Worm (Caenorhabditis elegans): ENCODE data around the gene gar-2.

Gene gar-2

ce11 chrIII:6362323-6362922 lies 53.3 kb downstream of the gar-2 start:
- peak in 3 of 6 experiments; percentile 7 to 59 (median 14) for TF ChIP-seq elt-3 (tag; optimal IDR thresholded peaks at IDR 0.05)
- peak; percentile 41 for TF ChIP-seq nhr-11 (tag; optimal IDR thresholded peaks at IDR 0.05)
- TF ChIP-seq snpc-4 (tag; optimal IDR thresholded peaks at IDR 0.05) = peak; percentile 14
- TF ChIP-seq nhr-47 (tag; optimal IDR thresholded peaks at IDR 0.05) = peak; percentile 59
- peak in 1 of 2 experiments; percentile 54 for TF ChIP-seq lin-35 (GFP tag; optimal IDR thresholded peaks at IDR 0.05)
- no peak for TF ChIP-seq mab-9 (GFP tag; IDR thresholded peaks at IDR 0.05)
- TF ChIP-seq ceh-82 (tag; optimal IDR thresholded peaks at IDR 0.05) = peak in 2 of 3 experiments; percentile 14 to 22
- TF ChIP-seq mep-1 (tag; optimal IDR thresholded peaks at IDR 0.05) = peak; percentile 70
- peak; percentile 67 for TF ChIP-seq irx-1 (tag; optimal IDR thresholded peaks at IDR 0.05)
- TF ChIP-seq snu-23 (GFP tag; optimal IDR thresholded peaks at IDR 0.05) = peak; percentile 83
- peak; percentile 2 for TF ChIP-seq vab-15 (tag; optimal IDR thresholded peaks at IDR 0.05)
- peak; percentile 57 for TF ChIP-seq unc-130 (tag; optimal IDR thresholded peaks at IDR 0.05)
- no peak for TF ChIP-seq aha-1 (tag; optimal IDR thresholded peaks at IDR 0.05)
- no peak for TF ChIP-seq fkh-4 (tag; optimal IDR thresholded peaks at IDR 0.05; ENCODE audit: borderline replicate concordance)
- TF ChIP-seq lin-14 (GFP tag; optimal IDR thresholded peaks at IDR 0.05) = peak; percentile 96
- no peak for TF ChIP-seq Y116A8C.19 (tag; optimal IDR thresholded peaks at IDR 0.05; ENCODE audit: borderline replicate concordance)
- no peak for TF ChIP-seq hpl-2 (GFP tag; optimal IDR thresholded peaks at IDR 0.05)
- peak; percentile 8 to 35 (median 19) for TF ChIP-seq dpl-1 (GFP tag; optimal IDR thresholded peaks at IDR 0.05)
- TF ChIP-seq aly-2 (tag; optimal IDR thresholded peaks at IDR 0.05) = no peak
- TF ChIP-seq dsc-1 (tag; optimal IDR thresholded peaks at IDR 0.05) = no peak
- peak in 1 of 2 experiments; percentile 14 for TF ChIP-seq egl-27 (tag; optimal IDR thresholded peaks at IDR 0.05)
- TF ChIP-seq fos-1 (tag; optimal IDR thresholded peaks at IDR 0.05) = peak; percentile 44
- TF ChIP-seq grh-1 (GFP tag; IDR thresholded peaks at IDR 0.05) = peak; percentile 57
- peak; percentile 81 for TF ChIP-seq rnt-1 (tag; optimal IDR thresholded peaks at IDR 0.05)
- TF ChIP-seq lir-3 (tag; optimal IDR thresholded peaks at IDR 0.05; ENCODE audit: poor library complexity) = no peak
- TF ChIP-seq C34B4.2 (tag; optimal IDR thresholded peaks at IDR 0.05) = no peak
- TF ChIP-seq ceh-90 (tag; optimal IDR thresholded peaks at IDR 0.05) = no peak
- peak; percentile 53 for TF ChIP-seq nhr-77 (tag; optimal IDR thresholded peaks at IDR 0.05)
- no peak for TF ChIP-seq C04F5.9 (tag; optimal IDR thresholded peaks at IDR 0.05)
- TF ChIP-seq blmp-1 (tag; optimal IDR thresholded peaks at IDR 0.05) = peak; percentile 77
- peak in 1 of 2 experiments; percentile 58 for TF ChIP-seq mdl-1 (tag; optimal IDR thresholded peaks at IDR 0.05)
- peak; percentile 61 to 81 for TF ChIP-seq lsy-2 (tag; optimal IDR thresholded peaks at IDR 0.05)
- peak in 1 of 2 experiments; percentile 45 for TF ChIP-seq efl-1 (optimal IDR thresholded peaks at IDR 0.05)
- TF ChIP-seq efl-1 (GFP tag; optimal IDR thresholded peaks at IDR 0.05 in 1 of 2) = peak in 1 of 2 experiments; percentile 88
- peak; percentile 38 for TF ChIP-seq lin-13 (GFP tag; optimal IDR thresholded peaks at IDR 0.05)
- peak; percentile 93 for TF ChIP-seq nhr-71 (tag; optimal IDR thresholded peaks at IDR 0.05)
- no peak for TF ChIP-seq ama-1 (optimal IDR thresholded peaks at IDR 0.05)
- no peak for TF ChIP-seq fkh-8 (tag; optimal IDR thresholded peaks at IDR 0.05)
- TF ChIP-seq ets-5 (GFP tag; IDR thresholded peaks at IDR 0.05) = no peak
- peak; percentile 25 for TF ChIP-seq xbp-1 (tag; optimal IDR thresholded peaks at IDR 0.05)
- peak; percentile 24 for TF ChIP-seq nhr-237 (tag; optimal IDR thresholded peaks at IDR 0.05)
- TF ChIP-seq swsn-7 (tag; optimal IDR thresholded peaks at IDR 0.05) = peak; percentile 53
- TF ChIP-seq jun-1 (tag; optimal IDR thresholded peaks at IDR 0.05) = peak; percentile 24
- TF ChIP-seq tlp-1 (tag; optimal IDR thresholded peaks at IDR 0.05) = no peak
- TF ChIP-seq lin-39 (tag; optimal IDR thresholded peaks at IDR 0.05) = peak; percentile 80
- TF ChIP-seq isw-1 (GFP tag; IDR thresholded peaks at IDR 0.05) = no peak
- TF ChIP-seq F16B12.6 (tag; optimal IDR thresholded peaks at IDR 0.05) = peak; percentile 31
- peak; percentile 99 for TF ChIP-seq nhr-85 (tag)
- TF ChIP-seq skn-1 (tag; optimal IDR thresholded peaks at IDR 0.05) = peak; percentile 25
- TF ChIP-seq nhr-20 (tag; optimal IDR thresholded peaks at IDR 0.05) = peak; percentile 90
- TF ChIP-seq ztf-4 (tag; optimal IDR thresholded peaks at IDR 0.05) = no peak
- TF ChIP-seq nhr-90 (tag; optimal IDR thresholded peaks at IDR 0.05; ENCODE audit: poor library complexity) = peak; percentile 51
- peak; percentile 70 for TF ChIP-seq tbx-2 (tag; optimal IDR thresholded peaks at IDR 0.05)
